Worm (Caenorhabditis elegans) whole organism, L1 larva: Measurements from ENCODE around the gene fard-1.

ENCODE experiments used
- C34B4.2 ChIP-seq: sonication (generic microtip); optimal IDR thresholded peaks from 2 replicates; lab custom pipeline; 2017; ENCODE audit warnings: mild to moderate bottlenecking, missing genetic modification characterization, missing compliant biosample characterization
- alr-1 ChIP-seq: fragments of 200-800 bp; sonication (Bioruptor generic); optimal IDR thresholded peaks from 2 replicates; lab custom pipeline; 2018; ENCODE audit warnings: borderline replicate concordance, mild to moderate bottlenecking, missing genetic modification characterization, missing compliant biosample characterization
- blmp-1 ChIP-seq: fragments of 150-350 bp; optimal IDR thresholded peaks from 2 replicates; lab custom pipeline; 2014; ENCODE audit warnings: missing biosample characterization, missing genetic modification characterization
- ceh-63 ChIP-seq: fragments of 200-800 bp; sonication (Bioruptor generic); optimal IDR thresholded peaks from 2 replicates; lab custom pipeline; 2018; ENCODE audit warnings: mild to moderate bottlenecking, missing genetic modification characterization, missing compliant biosample characterization
- dpl-1 ChIP-seq, 3 experiments: fragments of 150-350 bp in 2 of 3; sonication (generic microtip) in 1 of 3; optimal IDR thresholded peaks; 2 replicates each; lab custom pipeline; 2014 to 2017; ENCODE audit warnings: missing biosample characterization in 3 of 3, missing genetic modification characterization in 3 of 3, missing genetic modification reagents in 3 of 3
- efl-1 ChIP-seq, 4 experiments: fragments of 150-350 bp; optimal IDR thresholded peaks in 3 of 4; peaks in 1 of 4; 1 replicate in 1 of 4; 2 replicates in 3 of 4; lab custom pipeline; 2014; ENCODE audit warnings: missing biosample characterization in 2 of 4, missing genetic modification characterization in 2 of 4, missing genetic modification reagents in 2 of 4
- efl-3 ChIP-seq: fragments of 200-800 bp; sonication (Bioruptor generic); optimal IDR thresholded peaks from 2 replicates; lab custom pipeline; 2018; ENCODE audit warnings: mild to moderate bottlenecking, missing genetic modification characterization, missing compliant biosample characterization
- egl-13 ChIP-seq: sonication (generic microtip); optimal IDR thresholded peaks from 2 replicates; lab custom pipeline; 2016; ENCODE audit warnings: missing genotype, missing genetic modification reagents, missing genetic modification characterization, missing compliant biosample characterization
- elt-2 ChIP-seq: sonication (generic microtip); optimal IDR thresholded peaks from 2 replicates; lab custom pipeline; 2016; ENCODE audit warnings: missing genetic modification characterization, mild to moderate bottlenecking, inconsistent platforms, missing compliant biosample characterization, missing genetic modification reagents
- elt-3 ChIP-seq, 6 experiments: fragments of 150-350 bp in 1 of 6; sonication (generic microtip); optimal IDR thresholded peaks; 2 replicates each; lab custom pipeline; 2017 to 2018; ENCODE audit warnings: missing biosample characterization in 6 of 6, missing genetic modification characterization in 6 of 6, inconsistent platforms in 1 of 6
- ets-5 ChIP-seq: fragments of 200-800 bp; sonication (Bioruptor generic); IDR thresholded peaks from 2 replicates; pipeline ENCODE4 v1.3.6; 2022; ENCODE audit warnings: missing genetic modification characterization, missing compliant biosample characterization
- fkh-8 ChIP-seq: sonication (generic microtip); optimal IDR thresholded peaks from 2 replicates; lab custom pipeline; 2016; ENCODE audit warnings: mild to moderate bottlenecking, missing genetic modification characterization, missing compliant biosample characterization
- fos-1 ChIP-seq: fragments of 150-350 bp; optimal IDR thresholded peaks from 2 replicates; lab custom pipeline; 2014; ENCODE audit warnings: missing biosample characterization, missing genetic modification characterization
- isw-1 ChIP-seq: fragments of 200-800 bp; sonication (Bioruptor generic); IDR thresholded peaks from 2 replicates; pipeline ENCODE4 v1.3.6; 2022; ENCODE audit warnings: missing genetic modification characterization, missing compliant biosample characterization
- lin-14 ChIP-seq: fragments of 200-800 bp; sonication (Bioruptor generic); optimal IDR thresholded peaks from 2 replicates; lab custom pipeline; 2018; ENCODE audit warnings: mild to moderate bottlenecking, missing genetic modification characterization, moderate library complexity, missing compliant biosample characterization
- lir-3 ChIP-seq: sonication (generic microtip); optimal IDR thresholded peaks from 2 replicates; lab custom pipeline; 2016; ENCODE audit warnings: mild to moderate bottlenecking, missing genetic modification characterization, moderate library complexity, missing compliant biosample characterization; ENCODE audit not compliant: poor library complexity
- mab-9 ChIP-seq: fragments of 200-800 bp; sonication (Bioruptor generic); IDR thresholded peaks from 2 replicates; pipeline ENCODE4 v1.3.6; 2022; ENCODE audit warnings: missing genetic modification reagents, missing genetic modification characterization, missing compliant biosample characterization
- mdl-1 ChIP-seq, 2 experiments: fragments of 150-350 bp; optimal IDR thresholded peaks; 2 replicates each; lab custom pipeline; 2014 to 2017; ENCODE audit warnings: missing biosample characterization in 2 of 2, missing genetic modification characterization in 2 of 2, inconsistent platforms in 1 of 2
- mef-2 ChIP-seq: fragments of 150-350 bp; optimal IDR thresholded peaks from 2 replicates; lab custom pipeline; 2014; ENCODE audit warnings: missing biosample characterization, missing genetic modification characterization
- nhr-11 ChIP-seq: fragments of 150-350 bp; optimal IDR thresholded peaks from 2 replicates; lab custom pipeline; 2014; ENCODE audit warnings: missing biosample characterization, missing genetic modification characterization
- nhr-12 ChIP-seq: sonication (generic microtip); optimal IDR thresholded peaks from 2 replicates; lab custom pipeline; 2017; ENCODE audit warnings: missing biosample characterization, missing genetic modification characterization
- nhr-19 ChIP-seq: fragments of 200-800 bp; sonication (Bioruptor generic); conservative IDR thresholded peaks from 2 replicates; pipeline ENCODE4 v1.3.6; 2022; ENCODE audit warnings: missing genetic modification characterization, missing compliant biosample characterization
- nhr-20 ChIP-seq: sonication (generic microtip); optimal IDR thresholded peaks from 2 replicates; lab custom pipeline; 2016; ENCODE audit warnings: mild to moderate bottlenecking, missing genetic modification characterization, missing compliant biosample characterization
- nhr-28 ChIP-seq: fragments of 150-350 bp; optimal IDR thresholded peaks from 2 replicates; lab custom pipeline; 2014; ENCODE audit warnings: missing biosample characterization, missing genetic modification characterization
- nhr-71 ChIP-seq: sonication (generic microtip); optimal IDR thresholded peaks from 2 replicates; lab custom pipeline; 2016; ENCODE audit warnings: mild to moderate bottlenecking, missing genetic modification characterization, moderate library complexity, missing compliant biosample characterization
- nhr-76 ChIP-seq: sonication (generic microtip); optimal IDR thresholded peaks from 2 replicates; lab custom pipeline; 2017; ENCODE audit warnings: missing biosample characterization, missing genetic modification characterization
- nhr-84 ChIP-seq: sonication (generic microtip); optimal IDR thresholded peaks from 2 replicates; lab custom pipeline; 2017; ENCODE audit warnings: missing biosample characterization, missing genetic modification characterization
- nhr-85 ChIP-seq: sonication (generic microtip); peaks from one replicate; lab custom pipeline; 2016; ENCODE audit warnings: missing genetic modification characterization, inconsistent platforms, missing compliant biosample characterization
- rnt-1 ChIP-seq: sonication (generic microtip); optimal IDR thresholded peaks from 2 replicates; lab custom pipeline; 2016; ENCODE audit warnings: mild to moderate bottlenecking, missing genetic modification characterization, moderate library complexity, missing compliant biosample characterization
- snu-23 ChIP-seq: sonication (generic microtip); optimal IDR thresholded peaks from 2 replicates; lab custom pipeline; 2016; ENCODE audit warnings: missing genetic modification characterization, missing compliant biosample characterization
- sox-4 ChIP-seq: sonication (generic microtip); optimal IDR thresholded peaks from 2 replicates; lab custom pipeline; 2016; ENCODE audit warnings: missing genetic modification characterization, missing compliant biosample characterization
- sptf-1 ChIP-seq: fragments of 150-350 bp; optimal IDR thresholded peaks from 2 replicates; lab custom pipeline; 2014; ENCODE audit warnings: missing biosample characterization, missing genetic modification characterization
- sup-37 ChIP-seq: fragments of 200-800 bp; sonication (Bioruptor generic); optimal IDR thresholded peaks from 2 replicates; lab custom pipeline; 2018; ENCODE audit warnings: mild to moderate bottlenecking, missing genetic modification characterization, missing compliant biosample characterization
- tlp-1 ChIP-seq: fragments of 150-350 bp; optimal IDR thresholded peaks from 2 replicates; lab custom pipeline; 2014; ENCODE audit warnings: missing biosample characterization, missing genetic modification characterization
- vab-15 ChIP-seq: sonication (generic microtip); optimal IDR thresholded peaks from 2 replicates; lab custom pipeline; 2017; ENCODE audit warnings: missing genotype, mild to moderate bottlenecking, missing genetic modification characterization, missing compliant biosample characterization
- zip-4 ChIP-seq: fragments of 200-800 bp; sonication (Bioruptor generic); optimal IDR thresholded peaks from 2 replicates; lab custom pipeline; 2018; ENCODE audit warnings: mild to moderate bottlenecking, missing genetic modification characterization, moderate library complexity, missing compliant biosample characterization

Gene fard-1

ce11 chrX:2946508-2947005 is 13.4 kb downstream of the fard-1 start, which contains the start of the genes Y41G9A.10 and Y41G9A.5:
Gene Y41G9A.10 (minus strand): TSS chrX:2946558.
Gene Y41G9A.5 (plus strand): TSS chrX:2946667.
- TF ChIP-seq nhr-76 (no peak), C34B4.2 (tag; lab: Kevin White, UChicago) (no peak), egl-13 (tag; lab: Kevin White, UChicago) (no peak), alr-1 (tag; lab: Kevin White, UChicago) (no peak), efl-1 (optimal IDR thresholded peaks at IDR 0.05; lab: Kevin White, UChicago) (no peak), efl-1 (GFP tag; optimal IDR thresholded peaks at IDR 0.05 in 1 of 2; lab: Kevin White, UChicago) (no peak), sptf-1 (tag; lab: Kevin White, UChicago) (no peak), fkh-8 (tag; lab: Kevin White, UChicago) (no peak), vab-15 (tag; lab: Kevin White, UChicago) (no peak), lin-14 (GFP tag; lab: Kevin White, UChicago) (peak; percentile 57), isw-1 (GFP tag; lab: Robert Waterston, UW) (no peak), nhr-11 (tag; lab: Kevin White, UChicago) (no peak), nhr-19 (GFP tag; lab: Robert Waterston, UW) (no peak), nhr-85 (tag; lab: Kevin White, UChicago) (peak; percentile 81), elt-2 (no peak), snu-23 (GFP tag; lab: Kevin White, UChicago) (peak; percentile 4), elt-3 (tag; optimal IDR thresholded peaks at IDR 0.05; lab: Kevin White, UChicago) (peak in 4 of 6 experiments; percentile 34 to 79 (median 66)), ets-5 (no peak), dpl-1 (GFP tag; optimal IDR thresholded peaks at IDR 0.05; lab: Kevin White, UChicago) (no peak), nhr-28 (tag; lab: Kevin White, UChicago) (no peak), ceh-63 (GFP tag; lab: Kevin White, UChicago) (no peak), blmp-1 (tag; lab: Kevin White, UChicago) (peak; percentile 80), lir-3 (tag; lab: Kevin White, UChicago) (no peak)
- TF ChIP-seq, all 84 proteins: peak for 5

ce11 chrX:2950234-2950633 is 17.1 kb downstream of the fard-1 start:
- TF ChIP-seq zip-4 (GFP tag; lab: Kevin White, UChicago) (no peak), mef-2 (tag; lab: Kevin White, UChicago) (no peak), nhr-20 (no peak), lin-14 (GFP tag; lab: Kevin White, UChicago) (peak; percentile 55), nhr-71 (tag; lab: Kevin White, UChicago) (peak; percentile 55), snu-23 (GFP tag; lab: Kevin White, UChicago) (no peak), alr-1 (tag; lab: Kevin White, UChicago) (no peak), rnt-1 (peak; percentile 8), nhr-76 (no peak), sox-4 (tag; lab: Kevin White, UChicago) (no peak), elt-2 (no peak), dpl-1 (GFP tag; optimal IDR thresholded peaks at IDR 0.05; lab: Kevin White, UChicago) (no peak), mdl-1 (tag; optimal IDR thresholded peaks at IDR 0.05; lab: Kevin White, UChicago) (no peak), sup-37 (GFP tag; lab: Kevin White, UChicago) (no peak)

ce11 chrX:2953522-2954032 is 20.4 kb downstream of the fard-1 start:
- TF ChIP-seq nhr-84 (tag; lab: Kevin White, UChicago) (no peak), snu-23 (GFP tag; lab: Kevin White, UChicago) (no peak), elt-3 (tag; optimal IDR thresholded peaks at IDR 0.05; lab: Kevin White, UChicago) (no peak), lin-14 (GFP tag; lab: Kevin White, UChicago) (peak; percentile 72), rnt-1 (no peak), mab-9 (GFP tag; lab: Robert Waterston, UW) (0 out of 2 replicates have a peak, but pooled peaks have one; percentile 12), tlp-1 (tag; lab: Kevin White, UChicago) (no peak), elt-2 (no peak), efl-1 (optimal IDR thresholded peaks at IDR 0.05; lab: Kevin White, UChicago) (no peak), efl-1 (GFP tag; optimal IDR thresholded peaks at IDR 0.05 in 1 of 2; lab: Kevin White, UChicago) (no peak), efl-3 (GFP tag; lab: Kevin White, UChicago) (no peak), fos-1 (no peak), nhr-12 (no peak)
